Worm (Caenorhabditis elegans): Measurements from ENCODE around the gene nlp-31.

DNA sequence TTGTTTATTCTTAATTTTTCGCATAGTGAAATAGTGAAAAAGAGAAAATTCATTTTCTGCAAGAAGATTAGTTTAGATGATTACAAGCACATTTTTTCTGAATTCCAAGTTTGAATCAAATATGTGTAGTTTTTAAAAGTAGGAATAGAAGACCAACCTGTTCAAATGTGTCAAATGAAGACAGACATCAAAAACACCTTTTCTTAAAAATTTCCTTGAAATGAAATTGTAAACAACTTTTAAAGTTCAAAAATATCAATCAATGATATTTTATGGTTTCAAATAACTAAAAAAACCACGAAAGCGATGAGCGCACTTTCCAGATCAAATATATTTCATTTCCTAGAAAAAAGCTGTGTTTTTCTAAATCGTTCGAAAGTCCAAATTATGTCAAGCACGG, 1.8 kb downstream of the nlp-31 start, which contains the start of gene nlp-30:
- TF ChIP-seq ama-1 (optimal IDR thresholded peaks at IDR 0.05) (no peak), tra-4 (tag; optimal IDR thresholded peaks at IDR 0.05) (no peak), sea-1 (GFP tag; conservative IDR thresholded peaks at IDR 0.05) (no peak), flt-1 (GFP tag; IDR thresholded peaks at IDR 0.05) (no peak), hnd-1 (tag; optimal IDR thresholded peaks at IDR 0.05) (no peak)

All from whole organism, early embryonic.